Fruit fly (Drosophila melanogaster): ENCODE data around the gene CG11865.
"Not testable (repeated sequence)": the region's sequence is repeated elsewhere in the genome, so short reads cannot be mapped to it uniquely, and the experiment has no call there.

CG11865 gene

dm6 chr2L:15616697-15617096 is at the start of gene CG11865:
TSS of gene CG11865 (plus strand) at chr2L:15616997.
- no peak for TF ChIP-seq noc (tag; optimal IDR thresholded peaks at IDR 0.05)

DNA sequence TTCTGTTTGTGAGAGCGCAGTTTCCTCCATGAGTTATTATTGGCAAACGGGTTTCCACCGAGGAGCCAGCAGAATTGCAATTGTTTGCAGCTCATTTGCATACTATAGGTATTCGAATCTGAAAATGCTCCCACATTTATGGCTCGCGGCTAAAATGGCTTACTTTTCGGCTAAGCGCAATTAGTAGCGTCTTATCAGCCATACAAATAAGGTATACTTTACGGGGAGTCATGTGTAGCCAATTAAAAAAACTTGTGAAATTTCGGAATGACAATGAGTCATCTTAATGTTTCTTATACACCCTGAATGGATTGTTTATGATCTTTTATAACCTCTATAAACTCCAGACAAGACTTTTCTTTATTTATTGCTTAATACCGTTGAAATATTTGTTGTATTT is 7.7 kb upstream of the CG11865 start:
- TF ChIP-seq noc (tag; optimal IDR thresholded peaks at IDR 0.05), result no peak

DNA sequence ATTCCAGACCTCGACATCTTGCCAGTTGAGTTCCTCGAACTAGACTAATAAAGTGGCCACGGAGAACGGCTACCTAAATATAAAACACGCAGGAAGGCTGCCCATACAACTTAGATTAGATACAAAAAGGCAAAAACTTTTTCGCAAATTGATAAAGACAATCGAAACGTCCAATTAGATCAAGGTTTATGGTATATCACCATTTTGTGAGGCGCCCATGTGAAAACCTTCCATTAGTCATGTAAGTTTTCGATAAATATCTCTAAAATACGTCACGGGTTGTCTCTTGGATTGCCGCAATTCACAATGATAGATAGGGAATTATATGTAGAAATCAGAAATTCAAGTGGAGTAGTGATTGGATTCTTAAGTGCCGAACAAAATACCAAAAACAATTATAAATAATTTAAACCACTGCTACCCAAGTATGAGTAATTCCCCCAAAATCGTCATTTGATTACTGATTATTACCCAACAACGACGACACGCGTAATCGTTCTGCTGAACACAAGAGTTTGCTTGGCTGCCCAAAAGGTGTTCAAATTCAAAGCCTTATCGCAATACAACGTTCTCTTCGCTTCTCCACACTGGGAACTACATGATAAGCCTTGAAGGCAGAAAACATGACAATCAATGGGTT is 5.0 kb upstream of the CG11865 start, which contains the start of gene CG15255:
Gene CG15255 (minus strand): TSS at position 51 of the 640 bp plus-strand sequence.
- peak; percentile 40 for TF ChIP-seq noc (tag; optimal IDR thresholded peaks at IDR 0.05)

- TF ChIP-seq noc (tag; optimal IDR thresholded peaks at IDR 0.05), result no peak
These were observed 3.4 kb upstream of the CG11865 start, which contains the start of gene Semp1 for dm6 chr2L:15613285-15613912. TSS of gene Semp1 (minus strand) at chr2L:15613335.

DNA sequence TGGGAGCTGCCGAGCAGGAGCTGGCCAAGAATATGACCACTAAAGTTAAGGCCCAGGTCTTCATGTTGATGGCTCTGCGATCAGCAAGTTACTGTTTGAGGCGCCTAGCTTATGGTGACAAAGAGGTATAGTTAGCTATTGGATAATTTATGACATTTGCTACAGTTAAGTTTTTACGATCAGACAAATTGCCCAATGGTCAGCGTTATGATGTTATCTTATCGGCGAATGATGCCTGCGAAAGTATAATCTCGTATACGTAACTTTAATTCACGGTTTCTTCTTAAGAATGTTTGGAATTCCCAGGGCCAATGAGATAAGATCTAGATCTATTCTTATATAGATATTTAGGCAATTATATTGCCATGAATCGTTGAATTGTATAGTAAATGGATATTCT is 2.1 kb upstream of the CG11865 start, which contains the start of gene CG15254:
Gene CG15254 (minus strand): TSS at position 101 of the 400 bp plus-strand sequence.
- TF ChIP-seq noc (tag; optimal IDR thresholded peaks at IDR 0.05), result no peak

- no peak for TF ChIP-seq noc (tag; optimal IDR thresholded peaks at IDR 0.05)
These were observed 546 bp upstream of the CG11865 start, which contains the start of gene CG15253 for dm6 chr2L:15616251-15616650. TSS of gene CG15253 (minus strand) at chr2L:15616351.

DNA sequence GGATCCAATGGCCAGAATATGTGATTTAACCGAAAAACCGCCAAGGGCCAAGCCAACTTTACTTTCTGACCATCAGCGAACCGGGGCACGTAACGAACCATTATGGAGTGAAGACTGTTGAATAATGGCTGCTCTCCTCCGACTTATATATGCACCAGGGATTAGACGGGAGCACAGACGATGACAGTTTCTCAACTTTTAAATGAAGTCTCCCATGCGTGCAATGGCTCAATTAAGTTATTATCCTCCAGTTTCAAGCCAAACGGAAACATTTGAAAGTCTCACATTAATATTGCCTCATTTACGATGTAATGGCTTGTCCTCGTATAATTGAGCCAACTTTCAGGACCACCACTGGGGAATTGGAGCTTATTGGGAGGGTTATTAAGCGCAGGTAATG is 6.7 kb downstream of the CG11865 start, which contains the start of gene Or35a:
Gene Or35a (minus strand): TSS at position 101 of the 400 bp plus-strand sequence.
- no peak for TF ChIP-seq noc (tag; optimal IDR thresholded peaks at IDR 0.05)

DNA sequence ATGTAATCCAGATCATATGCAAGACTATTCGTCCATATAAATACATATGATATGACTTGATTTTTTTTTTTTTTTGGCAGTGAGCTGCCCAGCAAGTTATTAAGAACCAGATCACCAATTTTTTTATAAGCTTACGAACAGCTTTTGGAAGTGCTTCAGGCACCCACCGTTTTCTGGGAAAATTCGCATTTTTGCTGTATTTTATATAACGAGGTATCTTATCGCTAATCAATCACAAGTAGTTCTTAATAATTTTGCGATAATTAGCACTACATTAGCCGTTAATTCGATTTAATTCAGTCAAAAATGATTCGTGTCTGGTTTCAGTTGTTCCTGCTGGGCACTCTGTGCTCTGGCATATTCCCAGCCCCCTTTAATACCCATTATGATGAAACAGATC is 11.6 kb downstream of the CG11865 start, which contains the start of gene CG7631:
Gene CG7631 (plus strand): TSS at position 301 of the 400 bp plus-strand sequence.
- TF ChIP-seq noc (tag; optimal IDR thresholded peaks at IDR 0.05), result no peak

DNA sequence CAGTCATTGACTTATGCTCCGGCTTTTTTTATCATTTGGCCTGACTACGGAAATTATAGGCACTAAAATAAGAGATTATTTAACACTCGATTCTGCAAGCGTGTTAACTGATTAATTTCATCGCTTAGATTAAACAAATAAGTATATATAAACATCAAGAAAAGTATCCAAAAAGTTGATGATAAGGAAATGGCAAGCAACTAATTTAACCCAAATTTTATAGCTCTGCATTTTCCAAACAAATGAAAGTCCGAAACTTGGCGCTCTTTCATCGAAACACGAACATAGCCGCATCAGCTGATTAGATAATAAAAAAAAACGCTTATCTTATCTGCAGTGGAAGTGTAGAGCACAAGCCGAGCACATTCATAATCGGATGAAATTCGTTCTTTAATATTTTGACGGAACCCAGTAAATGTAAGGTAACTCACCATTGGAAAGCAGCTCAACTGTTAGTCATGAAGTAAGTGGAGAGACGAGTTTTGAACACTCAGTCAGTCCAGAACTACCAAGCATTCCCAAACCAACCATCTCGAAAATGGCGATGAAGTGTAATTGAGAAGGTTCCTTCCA is 12.9 kb downstream of the CG11865 start, which contains the start of gene CG18480:
Gene CG18480 (plus strand): TSS at position 407 of the 573 bp plus-strand sequence.
- peak; percentile 80 for TF ChIP-seq noc (tag; optimal IDR thresholded peaks at IDR 0.05)

- TF ChIP-seq noc (tag; optimal IDR thresholded peaks at IDR 0.05), result no peak
These were observed 24.9 kb downstream of the CG11865 start for dm6 chr2L:15641668-15642067.

- TF ChIP-seq noc (tag; optimal IDR thresholded peaks at IDR 0.05), result no peak
These were observed 27.0 kb downstream of the CG11865 start for dm6 chr2L:15643791-15644190.

- TF ChIP-seq noc (tag; optimal IDR thresholded peaks at IDR 0.05), result not testable (repeated sequence)
These were observed 42.6 kb downstream of the CG11865 start, which contains the start of gene CG44141 for dm6 chr2L:15659374-15659773. TSS of gene CG44141 (minus strand) at chr2L:15659474.

DNA sequence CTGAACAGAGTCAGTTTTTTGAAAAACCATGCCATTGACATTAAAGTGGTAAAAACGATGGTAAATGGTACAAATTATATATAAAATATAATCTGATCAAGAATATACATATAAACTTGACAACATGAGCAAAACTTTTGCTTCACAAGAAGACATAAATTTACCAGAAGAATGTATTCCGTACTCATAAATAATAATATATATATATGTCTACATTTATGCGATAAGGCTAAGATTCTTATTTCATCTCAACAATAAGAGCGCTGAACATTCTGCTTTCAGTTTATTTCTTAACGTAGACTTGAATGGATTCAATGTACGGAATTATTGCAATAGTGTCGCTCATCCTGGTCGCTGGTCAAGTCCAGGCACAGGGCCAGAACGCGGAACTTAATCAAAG is 43.9 kb downstream of the CG11865 start, which contains the start of gene CG18477:
Gene CG18477 (plus strand): TSS at position 301 of the 400 bp plus-strand sequence.
- not testable (repeated sequence) for TF ChIP-seq noc (tag; optimal IDR thresholded peaks at IDR 0.05)
